Worm (Caenorhabditis elegans) whole organism, mixed stage, embryonic: ENCODE results near the gene ints-6.

ENCODE experiments used
- drap-1 ChIP-seq: fragments of 200-800 bp; sonication (Bioruptor generic); optimal IDR thresholded peaks from 3 replicates; lab custom pipeline; 2018; ENCODE audit warnings: mild to moderate bottlenecking, missing genetic modification characterization, missing compliant biosample characterization
- nhr-237 ChIP-seq: fragments of 150-350 bp; optimal IDR thresholded peaks from 2 replicates; lab custom pipeline; 2014; ENCODE audit warnings: missing biosample characterization, missing genetic modification characterization
- nhr-28 ChIP-seq: fragments of 150-350 bp; optimal IDR thresholded peaks from 2 replicates; lab custom pipeline; 2014; ENCODE audit warnings: missing biosample characterization, missing genetic modification characterization
- tbx-8 ChIP-seq: fragments of 200-800 bp; sonication (Bioruptor generic); optimal IDR thresholded peaks from 2 replicates; lab custom pipeline; 2018; ENCODE audit warnings: mild to moderate bottlenecking, missing genetic modification characterization, moderate library complexity, missing compliant biosample characterization
- unc-62 ChIP-seq: fragments of 150-350 bp; optimal IDR thresholded peaks from 2 replicates; lab custom pipeline; 2014; ENCODE audit warnings: missing biosample characterization, missing genetic modification reagents, missing genetic modification characterization
- ztf-11 ChIP-seq: fragments of 150-350 bp; optimal IDR thresholded peaks from 2 replicates; lab custom pipeline; 2014; ENCODE audit warnings: missing biosample characterization, missing genetic modification characterization

DNA sequence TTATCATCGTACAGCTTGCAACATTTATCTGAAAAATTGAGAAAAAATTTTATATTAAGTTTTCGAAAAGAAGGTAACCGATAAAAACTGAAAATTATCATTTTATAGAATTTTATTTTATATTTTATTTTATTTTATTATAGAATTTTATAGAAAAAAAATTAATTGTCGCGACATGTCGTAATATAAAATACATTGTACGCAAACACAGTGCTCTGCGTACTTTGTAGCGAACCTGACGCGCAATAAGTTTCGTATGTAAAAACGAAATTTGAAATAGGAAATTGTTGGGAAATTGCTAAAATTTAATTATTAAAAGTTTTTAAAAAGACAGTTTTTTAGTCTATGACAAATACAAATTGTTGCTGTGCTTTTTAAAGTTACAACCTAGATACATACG, at the start of gene ints-6, which contains the start of gene hst-1:
- TF ChIP-seq ztf-11 (no peak), nhr-237 (tag; lab: Kevin White, UChicago) (no peak), drap-1 (GFP tag; lab: Kevin White, UChicago) (no peak), unc-62 (no peak), nhr-28 (tag; lab: Kevin White, UChicago) (no peak), tbx-8 (GFP tag; lab: Kevin White, UChicago) (no peak)
